Worm (Caenorhabditis elegans) whole organism, young adult: ENCODE results near the gene ZK1290.7.

ENCODE experiments used
- B0019.2 ChIP-seq: fragments of 200-800 bp; sonication (Bioruptor generic); conservative IDR thresholded peaks from 2 replicates; pipeline ENCODE4 v1.3.6; 2022; ENCODE audit warnings: missing genetic modification reagents, missing genetic modification characterization, missing compliant biosample characterization
- B0336.3 ChIP-seq: fragments of 200-800 bp; sonication (Bioruptor generic); IDR thresholded peaks from 2 replicates; pipeline ENCODE4 v1.3.6; 2022; ENCODE audit warnings: missing genetic modification characterization, missing compliant biosample characterization
- F10E7.11 ChIP-seq: sonication (generic microtip); optimal IDR thresholded peaks from 2 replicates; lab custom pipeline; 2017; ENCODE audit warnings: mild to moderate bottlenecking, missing genetic modification characterization, moderate library complexity, missing compliant biosample characterization
- F52B5.7 ChIP-seq: sonication (generic microtip); optimal IDR thresholded peaks from 2 replicates; lab custom pipeline; 2016; ENCODE audit warnings: mild to moderate bottlenecking, missing genetic modification characterization, missing compliant biosample characterization
- F57C9.4 ChIP-seq: sonication (generic microtip); optimal IDR thresholded peaks from 2 replicates; lab custom pipeline; 2017; ENCODE audit warnings: mild to moderate bottlenecking, missing genetic modification characterization, missing compliant biosample characterization
- Y53G8AR.9 ChIP-seq: fragments of 200-800 bp; sonication (Bioruptor generic); conservative IDR thresholded peaks from 2 replicates; pipeline ENCODE4 v1.3.6; 2022; ENCODE audit warnings: missing genetic modification reagents, missing genetic modification characterization, missing compliant biosample characterization
- Y79H2A.3 ChIP-seq: fragments of 200-800 bp; sonication (Bioruptor generic); conservative IDR thresholded peaks from 2 replicates; pipeline ENCODE4 v1.3.6; 2022; ENCODE audit warnings: missing genetic modification reagents, missing genetic modification characterization, missing compliant biosample characterization
- ZK185.1 ChIP-seq: sonication (generic microtip); optimal IDR thresholded peaks from 2 replicates; lab custom pipeline; 2016; ENCODE audit warnings: mild to moderate bottlenecking, missing genetic modification characterization, missing compliant biosample characterization; ENCODE audit not compliant: poor library complexity, severe bottlenecking
- aptf-3 ChIP-seq: fragments of 200-800 bp; sonication (Bioruptor generic); IDR thresholded peaks from 2 replicates; pipeline ENCODE4 v1.3.6; 2022; ENCODE audit warnings: missing genetic modification characterization, missing compliant biosample characterization
- attf-6 ChIP-seq: fragments of 200-800 bp; sonication (Bioruptor generic); IDR thresholded peaks from 2 replicates; pipeline ENCODE4 v1.3.6; 2022; ENCODE audit warnings: missing genetic modification reagents, missing genetic modification characterization, missing compliant biosample characterization
- cebp-2 ChIP-seq: fragments of 200-800 bp; sonication (Bioruptor generic); IDR thresholded peaks from 2 replicates; pipeline ENCODE4 v1.3.6; 2022; ENCODE audit warnings: missing genetic modification characterization, missing compliant biosample characterization
- ceh-58 ChIP-seq: fragments of 200-800 bp; sonication (Bioruptor generic); IDR thresholded peaks from 2 replicates; pipeline ENCODE4 v1.3.6; 2022; ENCODE audit warnings: missing genetic modification characterization, missing compliant biosample characterization
- dpl-1 ChIP-seq: fragments of 150-350 bp; optimal IDR thresholded peaks from 2 replicates; lab custom pipeline; 2014; ENCODE audit warnings: missing biosample characterization, missing genetic modification reagents, missing genetic modification characterization
- gei-17 ChIP-seq: fragments of 200-800 bp; sonication (Bioruptor generic); optimal IDR thresholded peaks from 2 replicates; lab custom pipeline; 2018; ENCODE audit warnings: mild to moderate bottlenecking, missing genetic modification characterization, missing compliant biosample characterization
- him-1 ChIP-seq: sonication (generic microtip); optimal IDR thresholded peaks from 2 replicates; lab custom pipeline; 2016; ENCODE audit warnings: missing genotype, missing genetic modification reagents, missing genetic modification characterization, missing compliant biosample characterization
- let-607 ChIP-seq, 2 experiments: fragments of 200-800 bp in 1 of 2; sonication (Bioruptor generic) in 1 of 2; sonication (generic microtip) in 1 of 2; optimal IDR thresholded peaks; 2 replicates each; lab custom pipeline; 2016 to 2018; ENCODE audit warnings: mild to moderate bottlenecking in 2 of 2, missing compliant biosample characterization in 2 of 2, missing genetic modification characterization in 2 of 2, moderate library complexity in 2 of 2, missing genotype in 1 of 2
- lin-54 ChIP-seq: fragments of 200-800 bp; sonication (Bioruptor generic); optimal IDR thresholded peaks from 2 replicates; lab custom pipeline; 2018; ENCODE audit warnings: mild to moderate bottlenecking, missing genetic modification characterization, missing compliant biosample characterization
- lir-1 ChIP-seq: fragments of 200-800 bp; sonication (Bioruptor generic); conservative IDR thresholded peaks from 2 replicates; pipeline ENCODE4 v1.3.6; 2022; ENCODE audit warnings: missing genetic modification reagents, missing genetic modification characterization, missing compliant biosample characterization
- madf-10 ChIP-seq: sonication (generic microtip); optimal IDR thresholded peaks from 2 replicates; lab custom pipeline; 2016; ENCODE audit warnings: mild to moderate bottlenecking, missing genetic modification characterization, missing compliant biosample characterization
- madf-6 ChIP-seq: fragments of 200-800 bp; sonication (Bioruptor generic); IDR thresholded peaks from 2 replicates; pipeline ENCODE4 v1.3.6; 2022; ENCODE audit warnings: missing genetic modification reagents, missing genetic modification characterization, missing compliant biosample characterization
- mcd-1 ChIP-seq: fragments of 200-800 bp; sonication (Bioruptor generic); IDR thresholded peaks from 2 replicates; pipeline ENCODE4 v1.3.6; 2022; ENCODE audit warnings: missing genetic modification reagents, missing genetic modification characterization, missing compliant biosample characterization
- nfya-1 ChIP-seq: sonication (generic microtip); optimal IDR thresholded peaks from 2 replicates; lab custom pipeline; 2017; ENCODE audit warnings: antibody characterized with exemption, missing compliant biosample characterization, missing genetic modification characterization, borderline replicate concordance; ENCODE audit not compliant: insufficient read depth
- nhr-27 ChIP-seq: fragments of 200-800 bp; sonication (Bioruptor generic); optimal IDR thresholded peaks from 2 replicates; lab custom pipeline; 2018; ENCODE audit warnings: mild to moderate bottlenecking, missing genetic modification characterization, moderate library complexity, missing compliant biosample characterization
- rec-8 ChIP-seq, 2 experiments: sonication (generic microtip); optimal IDR thresholded peaks; 2 replicates each; lab custom pipeline; 2016; ENCODE audit warnings: mild to moderate bottlenecking in 2 of 2, missing genetic modification characterization in 2 of 2, missing genetic modification reagents in 2 of 2, missing genotype in 2 of 2, missing biosample characterization in 1 of 2, missing compliant biosample characterization in 1 of 2, moderate library complexity in 1 of 2
- snpc-3.4 ChIP-seq: sonication (generic microtip); optimal IDR thresholded peaks from 2 replicates; lab custom pipeline; 2017; ENCODE audit warnings: missing genetic modification characterization, mild to moderate bottlenecking, missing compliant biosample characterization, antibody characterized with exemption, moderate library complexity, missing genotype, missing genetic modification reagents
- snpc-4 ChIP-seq, 5 experiments: fragments of 150-350 bp in 1 of 5; sonication (generic microtip) in 4 of 5; optimal IDR thresholded peaks; 2 replicates each; lab custom pipeline; 2014 to 2018; ENCODE audit warnings: missing genetic modification characterization in 5 of 5, missing biosample characterization in 3 of 5, antibody characterized with exemption in 2 of 5, mild to moderate bottlenecking in 2 of 5, missing compliant biosample characterization in 2 of 5, missing genotype in 2 of 5, moderate library complexity in 2 of 5, missing genetic modification reagents in 1 of 5
- somi-1 ChIP-seq: fragments of 200-800 bp; sonication (Bioruptor generic); optimal IDR thresholded peaks from 2 replicates; lab custom pipeline; 2018; ENCODE audit warnings: mild to moderate bottlenecking, missing genetic modification characterization, missing compliant biosample characterization
- sptf-2 ChIP-seq: fragments of 200-800 bp; sonication (Bioruptor generic); optimal IDR thresholded peaks from 2 replicates; lab custom pipeline; 2018; ENCODE audit warnings: mild to moderate bottlenecking, missing genetic modification characterization, missing compliant biosample characterization
- tbp1 ChIP-seq: fragments of 200-800 bp; sonication (Bioruptor generic); optimal IDR thresholded peaks from 2 replicates; lab custom pipeline; 2018; ENCODE audit warnings: mild to moderate bottlenecking, missing genetic modification characterization, missing compliant biosample characterization
- zfh-2 ChIP-seq: fragments of 200-800 bp; sonication (Bioruptor generic); conservative IDR thresholded peaks from 2 replicates; pipeline ENCODE4 v1.3.6; 2022; ENCODE audit warnings: missing genetic modification reagents, missing genetic modification characterization, missing compliant biosample characterization
- ztf-18 ChIP-seq: sonication (generic microtip); optimal IDR thresholded peaks from 2 replicates; lab custom pipeline; 2016; ENCODE audit warnings: missing genotype, mild to moderate bottlenecking, missing genetic modification characterization, missing compliant biosample characterization
- ztf-22 ChIP-seq: fragments of 200-800 bp; sonication (Bioruptor generic); optimal IDR thresholded peaks from 2 replicates; lab custom pipeline; 2018; ENCODE audit warnings: mild to moderate bottlenecking, missing genetic modification characterization, moderate library complexity, missing compliant biosample characterization
- ztf-26 ChIP-seq: sonication (generic microtip); optimal IDR thresholded peaks from 2 replicates; lab custom pipeline; 2017; ENCODE audit warnings: missing genetic modification characterization, missing compliant biosample characterization

Gene ZK1290.7

DNA sequence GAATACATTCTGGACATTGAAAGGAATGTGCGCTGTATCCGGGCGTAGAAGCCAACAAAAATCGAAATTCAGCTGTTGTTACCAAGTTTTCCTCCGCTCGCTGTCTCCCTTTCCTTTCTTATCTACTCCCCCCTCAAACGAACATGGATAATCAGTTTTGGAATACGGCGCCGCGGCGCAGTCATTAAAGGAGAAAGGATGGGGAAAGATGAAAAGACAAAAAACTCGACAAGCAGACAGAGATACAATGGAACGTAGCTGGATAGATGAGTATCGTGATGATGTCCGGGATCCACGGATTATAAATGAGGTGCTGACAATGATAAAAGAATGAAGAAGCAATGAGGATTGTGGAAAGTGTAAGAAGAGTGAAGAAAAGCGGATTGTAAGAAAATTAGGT lies 20.0 kb upstream of the ZK1290.7 start:
- TF ChIP-seq somi-1 (GFP tag; lab: Kevin White, UChicago) = no peak
- no peak for TF ChIP-seq B0336.3 (GFP tag; lab: Robert Waterston, UW)
- no peak for TF ChIP-seq let-607 (tag; optimal IDR thresholded peaks at IDR 0.05; lab: Kevin White, UChicago)
- TF ChIP-seq Y79H2A.3 = no peak
- no peak for TF ChIP-seq aptf-3 (GFP tag; lab: Robert Waterston, UW)
- TF ChIP-seq F57C9.4 (tag; lab: Kevin White, UChicago) = no peak
- no peak for TF ChIP-seq F52B5.7
- TF ChIP-seq sptf-2 (GFP tag; lab: Kevin White, UChicago) = no peak
- no peak for TF ChIP-seq mcd-1 (GFP tag; lab: Robert Waterston, UW)

DNA sequence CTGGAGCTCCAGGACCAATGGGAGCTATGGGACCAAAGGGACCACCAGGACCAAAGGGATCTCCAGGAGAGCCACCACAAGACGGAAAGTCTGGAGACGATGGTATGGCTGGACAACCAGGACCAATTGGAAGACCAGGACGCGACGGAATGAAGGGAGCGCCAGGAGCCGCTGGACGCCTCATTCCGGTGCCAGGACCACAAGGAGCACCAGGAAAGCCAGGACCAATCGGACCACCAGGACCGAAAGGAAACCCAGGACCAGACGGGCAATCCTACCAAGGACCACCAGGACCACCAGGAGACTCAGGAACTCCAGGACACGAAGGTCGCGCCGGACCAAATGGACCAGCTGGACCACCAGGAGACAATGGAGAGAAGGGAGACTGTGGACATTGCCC lies 19.4 kb upstream of the ZK1290.7 start:
- TF ChIP-seq zfh-2 (GFP tag; lab: Robert Waterston, UW) = peak; percentile 64; the same call in 1 of the 2 replicates
- TF ChIP-seq rec-8 (tag; optimal IDR thresholded peaks at IDR 0.05; lab: Kevin White, UChicago) = no peak

DNA sequence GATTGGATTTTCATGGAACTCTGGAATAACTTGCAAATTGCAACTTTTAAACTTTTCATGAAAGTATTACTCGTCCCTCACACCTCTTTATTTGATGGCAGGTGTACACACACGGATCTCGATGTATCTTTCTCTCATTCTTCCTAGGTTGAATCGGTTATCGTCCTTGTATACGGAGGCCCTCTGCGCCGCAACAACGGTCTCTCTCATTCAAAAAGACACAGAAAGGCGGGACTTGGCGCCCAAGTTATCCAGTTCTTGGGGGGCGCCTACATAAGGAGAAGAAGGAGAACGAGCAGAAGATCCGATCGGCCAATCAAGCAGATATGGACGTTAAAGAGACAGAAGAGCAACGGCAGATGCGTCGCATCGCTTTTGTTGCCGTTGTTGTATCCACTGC lies 18.4 kb upstream of the ZK1290.7 start, which contains the start of gene rol-8:
Gene rol-8 (plus strand): TSS at position 301 of the 400 bp plus-strand sequence.
- no peak for TF ChIP-seq snpc-3.4
- no peak for TF ChIP-seq B0019.2 (GFP tag; lab: Robert Waterston, UW)
- no peak for TF ChIP-seq ZK185.1
- no peak for TF ChIP-seq lin-54 (GFP tag; lab: Kevin White, UChicago)
- TF ChIP-seq nhr-27 = no peak
- no peak for TF ChIP-seq lir-1 (GFP tag; lab: Robert Waterston, UW)
- TF ChIP-seq, all 124 proteins: peak for 0

DNA sequence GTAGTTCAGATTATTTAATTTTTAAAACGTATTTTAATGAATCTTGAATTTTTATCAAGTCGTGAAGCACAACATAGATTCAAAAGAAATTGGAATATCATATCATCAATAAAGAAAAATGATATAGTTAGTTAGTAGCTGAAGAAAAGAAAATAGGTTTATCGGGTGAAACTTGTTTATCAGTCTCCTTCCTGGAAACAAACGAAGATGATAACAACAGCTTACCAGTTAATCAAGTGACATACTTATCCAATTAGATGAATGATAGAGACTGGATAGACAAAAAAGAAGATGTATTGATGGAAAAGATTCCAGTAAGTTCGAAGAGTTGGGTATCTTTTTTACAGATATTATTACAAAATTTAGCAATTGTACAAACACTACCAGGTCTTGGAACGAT lies 17.6 kb upstream of the ZK1290.7 start:
- TF ChIP-seq Y53G8AR.9 (no peak), ceh-58 (GFP tag; lab: Robert Waterston, UW) (no peak), attf-6 (no peak), nfya-1 (tag; lab: Kevin White, UChicago) (no peak), him-1 (tag; lab: Kevin White, UChicago) (no peak), gei-17 (GFP tag; lab: Kevin White, UChicago) (no peak), madf-10 (tag; lab: Kevin White, UChicago) (no peak), madf-6 (GFP tag; lab: Robert Waterston, UW) (no peak), snpc-4 (GFP tag; optimal IDR thresholded peaks at IDR 0.05; lab: Kevin White, UChicago) (no peak), snpc-4 (tag; optimal IDR thresholded peaks at IDR 0.05; lab: Kevin White, UChicago) (no peak), ztf-26 (tag; lab: Kevin White, UChicago) (no peak), dpl-1 (no peak), cebp-2 (GFP tag; lab: Robert Waterston, UW) (no peak), ztf-22 (GFP tag; lab: Kevin White, UChicago) (no peak), tbp1 (no peak), lir-1 (GFP tag; lab: Robert Waterston, UW) (no peak), F10E7.11 (no peak), nhr-27 (no peak), ztf-18 (tag; lab: Kevin White, UChicago) (no peak)
